ENCODE assay signal across 1 fruit fly cellular context in genomic region chrX:6097578-6097977, dm6.
A peak's percentile ranks its signal among the peaks of the same experiment; 100 is the strongest.
TF ChIP-seq lines count a peak whose summit lies in the region.

No protein-coding gene starts in this region.

TF ChIP-seq in whole organism, embryonic, 481 proteins besides CTCF, POLR2A, EP300 and RAD21 (continued from another document and continues in another):
- TF ChIP-seq pan (optimal IDR thresholded peaks at IDR 0.05; lab: Kevin White, UChicago), result no peak
- TF ChIP-seq pan (GFP tag; optimal IDR thresholded peaks at IDR 0.05 in 1 of 2, IDR thresholded peaks at IDR 0.05 in 1 of 2), result peak in 1 of 2 experiments; percentile 95
- TF ChIP-seq p53 (GFP tag; optimal IDR thresholded peaks at IDR 0.05; lab: Kevin White, UChicago), result peak; percentile 24
- TF ChIP-seq oc (tag; optimal IDR thresholded peaks at IDR 0.05; lab: Kevin White, UChicago), result peak; percentile 75
- peak; percentile 2 for TF ChIP-seq Nf-YC (tag; optimal IDR thresholded peaks at IDR 0.05; lab: Kevin White, UChicago)
- TF ChIP-seq CG16813 (GFP tag; IDR thresholded peaks at IDR 0.05; lab: Robert Waterston, UW; ENCODE audit: partially characterized antibody), result 0 out of 3 replicates have a peak, but pooled peaks have one; percentile 14
- peak; percentile 31; the same call in 1 of the 2 replicates for TF ChIP-seq Scr (GFP tag; IDR thresholded peaks at IDR 0.05; lab: Robert Waterston, UW; ENCODE audit: partially characterized antibody)
- TF ChIP-seq tin (GFP tag; optimal IDR thresholded peaks at IDR 0.05; lab: Kevin White, UChicago), result peak; percentile 78
- peak; percentile 18 for TF ChIP-seq schlank (tag; optimal IDR thresholded peaks at IDR 0.05; lab: Kevin White, UChicago)
- peak; percentile 87 for TF ChIP-seq ATbp (GFP tag; optimal IDR thresholded peaks at IDR 0.05; lab: Kevin White, UChicago)
- TF ChIP-seq CG10366 (GFP tag; IDR thresholded peaks at IDR 0.05; lab: Robert Waterston, UW), result peak; percentile 91
- TF ChIP-seq CG7745 (tag; optimal IDR thresholded peaks at IDR 0.05; lab: Kevin White, UChicago), result no peak
- TF ChIP-seq CG11456 (GFP tag; IDR thresholded peaks at IDR 0.05; lab: Robert Waterston, UW), result peak; percentile 87
- peak; percentile 80 for TF ChIP-seq Gug (GFP tag; IDR thresholded peaks at IDR 0.05; lab: Robert Waterston, UW)
- peak; percentile 37 for TF ChIP-seq Vsx1 (GFP tag; optimal IDR thresholded peaks at IDR 0.05; lab: Kevin White, UChicago)
- no peak for TF ChIP-seq nerfin-2 (GFP tag; IDR thresholded peaks at IDR 0.05; lab: Robert Waterston, UW; ENCODE audit: partially characterized antibody)
- TF ChIP-seq CG18476 (GFP tag; optimal IDR thresholded peaks at IDR 0.05; lab: Kevin White, UChicago), result peak; percentile 52
- TF ChIP-seq croc (GFP tag; conservative IDR thresholded peaks at IDR 0.05; lab: Robert Waterston, UW), result peak; percentile 72
- TF ChIP-seq cad (GFP tag; optimal IDR thresholded peaks at IDR 0.05; lab: Kevin White, UChicago), result no peak
- TF ChIP-seq tx (GFP tag; optimal IDR thresholded peaks at IDR 0.05; lab: Kevin White, UChicago), result peak; percentile 63
- TF ChIP-seq hb (GFP tag; IDR thresholded peaks at IDR 0.05; lab: Robert Waterston, UW; ENCODE audit: partially characterized antibody), result no peak
- peak; percentile 71 for TF ChIP-seq CG12391 (tag; optimal IDR thresholded peaks at IDR 0.05; lab: Kevin White, UChicago)
- peak; percentile 33 for TF ChIP-seq Usf (GFP tag; optimal IDR thresholded peaks at IDR 0.05; lab: Kevin White, UChicago)
- TF ChIP-seq ranshi (GFP tag; IDR thresholded peaks at IDR 0.05; lab: Robert Waterston, UW), result peak; percentile 87
- TF ChIP-seq abd-A (tag; optimal IDR thresholded peaks at IDR 0.05; lab: Kevin White, UChicago), result no peak
- TF ChIP-seq Ets97D (GFP tag; optimal IDR thresholded peaks at IDR 0.05; lab: Kevin White, UChicago), result peak; percentile 37
- peak; percentile 40; the same call in 1 of the 2 replicates for TF ChIP-seq crol (GFP tag; IDR thresholded peaks at IDR 0.05; lab: Robert Waterston, UW)
- peak; percentile 61 for TF ChIP-seq Sox100B (GFP tag; optimal IDR thresholded peaks at IDR 0.05; lab: Kevin White, UChicago)
- peak; percentile 77 for TF ChIP-seq CG33213 (GFP tag; optimal IDR thresholded peaks at IDR 0.05; lab: Kevin White, UChicago)
- peak; percentile 53 for TF ChIP-seq HLH54F (GFP tag; optimal IDR thresholded peaks at IDR 0.05; lab: Kevin White, UChicago)
- TF ChIP-seq bab2 (GFP tag; optimal IDR thresholded peaks at IDR 0.05; lab: Kevin White, UChicago), result peak; percentile 74
- TF ChIP-seq crc (GFP tag; optimal IDR thresholded peaks at IDR 0.05; lab: Kevin White, UChicago), result peak; percentile 42
- peak; percentile 63 for TF ChIP-seq Gsc (GFP tag; IDR thresholded peaks at IDR 0.05; lab: Robert Waterston, UW)
- TF ChIP-seq pb (GFP tag; optimal IDR thresholded peaks at IDR 0.05; lab: Kevin White, UChicago), result peak; percentile 82
- no peak for TF ChIP-seq CG6791 (GFP tag; IDR thresholded peaks at IDR 0.05; lab: Robert Waterston, UW; ENCODE audit: partially characterized antibody)
- TF ChIP-seq crp (GFP tag; optimal IDR thresholded peaks at IDR 0.05; lab: Kevin White, UChicago), result peak in 1 of 2 experiments; percentile 30
- TF ChIP-seq sisA (GFP tag; IDR thresholded peaks at IDR 0.05; lab: Robert Waterston, UW), result peak; percentile 85
- peak; percentile 89 for TF ChIP-seq otp (GFP tag; IDR thresholded peaks at IDR 0.05; lab: Robert Waterston, UW)
- peak; percentile 72 for TF ChIP-seq CG17385 (GFP tag; optimal IDR thresholded peaks at IDR 0.05; lab: Kevin White, UChicago)
- no peak for TF ChIP-seq fd102C (GFP tag; optimal IDR thresholded peaks at IDR 0.05; lab: Kevin White, UChicago)
- peak; percentile 83 for TF ChIP-seq CG4424 (GFP tag; optimal IDR thresholded peaks at IDR 0.05; lab: Kevin White, UChicago)
- TF ChIP-seq prd (optimal IDR thresholded peaks at IDR 0.05; lab: Kevin White, UChicago), result no peak
- TF ChIP-seq prd (GFP tag; IDR thresholded peaks at IDR 0.05; lab: Robert Waterston, UW), result peak; percentile 93
- peak; percentile 70 for TF ChIP-seq shn (GFP tag; optimal IDR thresholded peaks at IDR 0.05; lab: Kevin White, UChicago)
- peak; percentile 89 for TF ChIP-seq zfh1 (GFP tag; IDR thresholded peaks at IDR 0.05; lab: Robert Waterston, UW)
- no peak for TF ChIP-seq CG17568 (GFP tag; optimal IDR thresholded peaks at IDR 0.05; lab: Kevin White, UChicago)
- TF ChIP-seq gro (GFP tag; optimal IDR thresholded peaks at IDR 0.05; lab: Kevin White, UChicago), result peak; percentile 73
- peak; percentile 83; the same call in 2 of the 3 replicates for TF ChIP-seq gce (GFP tag; IDR thresholded peaks at IDR 0.05; lab: Robert Waterston, UW)
- no peak for TF ChIP-seq Hr39 (optimal IDR thresholded peaks at IDR 0.05; lab: Kevin White, UChicago)
- peak; percentile 77 for TF ChIP-seq caup (GFP tag; optimal IDR thresholded peaks at IDR 0.05; lab: Kevin White, UChicago; ENCODE audit: severe bottlenecking)
- peak; percentile 71 for TF ChIP-seq CG9727 (GFP tag; optimal IDR thresholded peaks at IDR 0.05; lab: Kevin White, UChicago)
- peak; percentile 56 for TF ChIP-seq CG13775 (GFP tag; optimal IDR thresholded peaks at IDR 0.05; lab: Kevin White, UChicago)
- TF ChIP-seq CG15479 (GFP tag; optimal IDR thresholded peaks at IDR 0.05; lab: Kevin White, UChicago), result no peak
- TF ChIP-seq Fer1 (GFP tag; optimal IDR thresholded peaks at IDR 0.05; lab: Kevin White, UChicago), result peak; percentile 81
- TF ChIP-seq Mes4 (GFP tag; optimal IDR thresholded peaks at IDR 0.05; lab: Kevin White, UChicago), result peak; percentile 70
- peak; percentile 55 for TF ChIP-seq CG16815 (GFP tag; optimal IDR thresholded peaks at IDR 0.05; lab: Kevin White, UChicago)
- TF ChIP-seq B-H2 (GFP tag; optimal IDR thresholded peaks at IDR 0.05; lab: Kevin White, UChicago), result no peak
- peak; percentile 47 for TF ChIP-seq Spps (tag; optimal IDR thresholded peaks at IDR 0.05; lab: Kevin White, UChicago)
- 0 out of 4 replicates have a peak, but pooled peaks have one; percentile 24 for TF ChIP-seq Dll (GFP tag; IDR thresholded peaks at IDR 0.05; lab: Robert Waterston, UW; ENCODE audit: partially characterized antibody)
- peak; percentile 53 for TF ChIP-seq Mad (GFP tag; optimal IDR thresholded peaks at IDR 0.05; lab: Kevin White, UChicago)
- peak in 1 of 3 experiments; percentile 31 for TF ChIP-seq lola (GFP tag; optimal IDR thresholded peaks at IDR 0.05; lab: Kevin White, UChicago)
- TF ChIP-seq NC2β (GFP tag; optimal IDR thresholded peaks at IDR 0.05; lab: Kevin White, UChicago), result peak; percentile 63
- peak; percentile 74 for TF ChIP-seq CG10209 (GFP tag; optimal IDR thresholded peaks at IDR 0.05; lab: Kevin White, UChicago)
- peak; percentile 54 for TF ChIP-seq grn (GFP tag; optimal IDR thresholded peaks at IDR 0.05; lab: Kevin White, UChicago)
- no peak for TF ChIP-seq Tbp (GFP tag; optimal IDR thresholded peaks at IDR 0.05; lab: Kevin White, UChicago)
- no peak for TF ChIP-seq yki (optimal IDR thresholded peaks at IDR 0.05; lab: Kevin White, UChicago)
- TF ChIP-seq CG32767 (GFP tag; IDR thresholded peaks at IDR 0.05; lab: Robert Waterston, UW), result peak; percentile 81
- peak; percentile 54 for TF ChIP-seq gcm (GFP tag; optimal IDR thresholded peaks at IDR 0.05; lab: Kevin White, UChicago)
- peak; percentile 67 for TF ChIP-seq Dip3 (GFP tag; optimal IDR thresholded peaks at IDR 0.05; lab: Kevin White, UChicago)
- TF ChIP-seq Ptx1 (GFP tag; IDR thresholded peaks at IDR 0.05; lab: Robert Waterston, UW), result peak; percentile 92
- peak; percentile 59 for TF ChIP-seq Hr3 (GFP tag; optimal IDR thresholded peaks at IDR 0.05; lab: Kevin White, UChicago)
- TF ChIP-seq Hmx (GFP tag; optimal IDR thresholded peaks at IDR 0.05; lab: Kevin White, UChicago), result peak; percentile 17
- TF ChIP-seq B-H1 (GFP tag; IDR thresholded peaks at IDR 0.05; lab: Robert Waterston, UW), result peak; percentile 87
- peak; percentile 80 to 82 for TF ChIP-seq dpn (GFP tag; optimal IDR thresholded peaks at IDR 0.05; lab: Kevin White, UChicago)
- TF ChIP-seq CG16863 (GFP tag; optimal IDR thresholded peaks at IDR 0.05; lab: Kevin White, UChicago), result peak; percentile 81
- 0 out of 2 replicates have a peak, but pooled peaks have one; percentile 34 for TF ChIP-seq Dref (GFP tag; IDR thresholded peaks at IDR 0.05; lab: Robert Waterston, UW)
- TF ChIP-seq CG4707 (GFP tag; optimal IDR thresholded peaks at IDR 0.05; lab: Kevin White, UChicago), result peak; percentile 15
- no peak for TF ChIP-seq sd (tag; optimal IDR thresholded peaks at IDR 0.05; lab: Kevin White, UChicago)
- TF ChIP-seq CG2116 (GFP tag; optimal IDR thresholded peaks at IDR 0.05; lab: Kevin White, UChicago), result no peak
- peak; percentile 30 for TF ChIP-seq salm (tag; optimal IDR thresholded peaks at IDR 0.05; lab: Kevin White, UChicago)
- peak; percentile 81 for TF ChIP-seq CG17612 (GFP tag; IDR thresholded peaks at IDR 0.05; lab: Robert Waterston, UW)
- no peak for TF ChIP-seq CG4617 (GFP tag; optimal IDR thresholded peaks at IDR 0.05; lab: Kevin White, UChicago; ENCODE audit: borderline replicate concordance)
- TF ChIP-seq pfk (GFP tag; optimal IDR thresholded peaks at IDR 0.05; lab: Kevin White, UChicago), result no peak
- peak; percentile 97 for TF ChIP-seq sens (GFP tag; lab: Kevin White, UChicago)
- TF ChIP-seq lilli (GFP tag; optimal IDR thresholded peaks at IDR 0.05; lab: Kevin White, UChicago), result peak; percentile 88
- TF ChIP-seq CG18764 (GFP tag; optimal IDR thresholded peaks at IDR 0.05; lab: Kevin White, UChicago), result peak; percentile 72
- peak; percentile 21 for TF ChIP-seq CG10147 (GFP tag; optimal IDR thresholded peaks at IDR 0.05; lab: Kevin White, UChicago)
- peak; percentile 59 for TF ChIP-seq CG1529 (GFP tag; optimal IDR thresholded peaks at IDR 0.05; lab: Kevin White, UChicago)
- TF ChIP-seq kah (GFP tag; optimal IDR thresholded peaks at IDR 0.05; lab: Kevin White, UChicago), result peak; percentile 9
- peak; percentile 78 for TF ChIP-seq CG9215 (GFP tag; IDR thresholded peaks at IDR 0.05; lab: Robert Waterston, UW)
- TF ChIP-seq HLH4C (GFP tag; IDR thresholded peaks at IDR 0.05; lab: Robert Waterston, UW; ENCODE audit: partially characterized antibody), result peak; percentile 9; the same call in 1 of the 3 replicates
- peak; percentile 92 for TF ChIP-seq CG11695 (GFP tag; IDR thresholded peaks at IDR 0.05; lab: Robert Waterston, UW)
- no peak for TF ChIP-seq hbn (GFP tag; IDR thresholded peaks at IDR 0.05; lab: Robert Waterston, UW; ENCODE audit: partially characterized antibody)
- peak; percentile 64 for TF ChIP-seq cato (GFP tag; optimal IDR thresholded peaks at IDR 0.05; lab: Kevin White, UChicago; ENCODE audit: borderline replicate concordance)
- TF ChIP-seq ci (GFP tag; IDR thresholded peaks at IDR 0.05; lab: Robert Waterston, UW), result peak; percentile 94
- TF ChIP-seq Dfd (GFP tag; optimal IDR thresholded peaks at IDR 0.05; lab: Kevin White, UChicago), result no peak
- TF ChIP-seq CG42726 (GFP tag; IDR thresholded peaks at IDR 0.05; lab: Robert Waterston, UW; ENCODE audit: partially characterized antibody), result no peak
- peak; percentile 61 for TF ChIP-seq CG30431 (GFP tag; optimal IDR thresholded peaks at IDR 0.05; lab: Kevin White, UChicago)
- no peak for TF ChIP-seq CG30020 (tag; optimal IDR thresholded peaks at IDR 0.05; lab: Kevin White, UChicago)
- TF ChIP-seq lmd (GFP tag; IDR thresholded peaks at IDR 0.05; lab: Robert Waterston, UW), result peak; percentile 88
- no peak for TF ChIP-seq CG1832 (GFP tag; optimal IDR thresholded peaks at IDR 0.05; lab: Kevin White, UChicago)
- TF ChIP-seq Med (GFP tag; lab: Kevin White, UChicago), result peak; percentile 97
- peak; percentile 67 for TF ChIP-seq NFAT (GFP tag; IDR thresholded peaks at IDR 0.05; lab: Robert Waterston, UW)
- peak; percentile 29 for TF ChIP-seq sug (tag; optimal IDR thresholded peaks at IDR 0.05; lab: Kevin White, UChicago)
- peak; percentile 40 for TF ChIP-seq CG7987 (GFP tag; optimal IDR thresholded peaks at IDR 0.05; lab: Kevin White, UChicago)
- TF ChIP-seq CG6765 (GFP tag; optimal IDR thresholded peaks at IDR 0.05; lab: Kevin White, UChicago), result peak; percentile 3
- TF ChIP-seq Atf3 (GFP tag; optimal IDR thresholded peaks at IDR 0.05; lab: Kevin White, UChicago), result peak; percentile 50
- no peak for TF ChIP-seq lov (optimal IDR thresholded peaks at IDR 0.05; lab: Kevin White, UChicago)
- TF ChIP-seq lov (GFP tag; IDR thresholded peaks at IDR 0.05; lab: Robert Waterston, UW), result peak; percentile 85; the same call in 2 of the 3 replicates
- TF ChIP-seq CG11560 (tag; IDR thresholded peaks at IDR 0.05; lab: Robert Waterston, UW), result peak; percentile 67; the same call in 2 of the 3 replicates
- peak; percentile 84 for TF ChIP-seq bcd (GFP tag; optimal IDR thresholded peaks at IDR 0.05; lab: Kevin White, UChicago)
- TF ChIP-seq CG7839 (tag; optimal IDR thresholded peaks at IDR 0.05; lab: Kevin White, UChicago), result peak; percentile 88
- TF ChIP-seq CG5245 (GFP tag; optimal IDR thresholded peaks at IDR 0.05; lab: Kevin White, UChicago), result peak; percentile 81
- peak; percentile 47 for TF ChIP-seq CG12236 (GFP tag; optimal IDR thresholded peaks at IDR 0.05; lab: Kevin White, UChicago)
- TF ChIP-seq CG17829 (tag; optimal IDR thresholded peaks at IDR 0.05; lab: Kevin White, UChicago), result peak; percentile 66
- peak; percentile 81 for TF ChIP-seq CG14050 (GFP tag; IDR thresholded peaks at IDR 0.05; lab: Robert Waterston, UW)
- no peak for TF ChIP-seq eve (GFP tag; optimal IDR thresholded peaks at IDR 0.05; lab: Kevin White, UChicago)
- TF ChIP-seq cwo (GFP tag; optimal IDR thresholded peaks at IDR 0.05; lab: Kevin White, UChicago), result peak; percentile 82
- peak; percentile 92 for TF ChIP-seq Xrp1 (GFP tag; IDR thresholded peaks at IDR 0.05; lab: Robert Waterston, UW)
- TF ChIP-seq bsh (GFP tag; optimal IDR thresholded peaks at IDR 0.05; lab: Kevin White, UChicago), result peak in 1 of 2 experiments; percentile 86
- peak; percentile 78; the same call in 1 of the 2 replicates for TF ChIP-seq al (GFP tag; IDR thresholded peaks at IDR 0.05; lab: Robert Waterston, UW)
- peak; percentile 59 for TF ChIP-seq zfh2 (GFP tag; optimal IDR thresholded peaks at IDR 0.05; lab: Kevin White, UChicago)
- peak; percentile 81 for TF ChIP-seq CG31441 (GFP tag; IDR thresholded peaks at IDR 0.05; lab: Robert Waterston, UW)
- TF ChIP-seq CG3163 (GFP tag; optimal IDR thresholded peaks at IDR 0.05; lab: Kevin White, UChicago), result peak; percentile 30
- peak; percentile 74 for TF ChIP-seq CG7357 (GFP tag; IDR thresholded peaks at IDR 0.05; lab: Robert Waterston, UW)
- TF ChIP-seq Deaf1 (tag; optimal IDR thresholded peaks at IDR 0.05; lab: Kevin White, UChicago), result peak; percentile 44
- peak; percentile 75 for TF ChIP-seq CG18262 (tag; optimal IDR thresholded peaks at IDR 0.05; lab: Kevin White, UChicago)
- TF ChIP-seq CG7786 (GFP tag; optimal IDR thresholded peaks at IDR 0.05; lab: Kevin White, UChicago), result peak; percentile 79
- peak; percentile 82 for TF ChIP-seq CG12071 (GFP tag; optimal IDR thresholded peaks at IDR 0.05; lab: Kevin White, UChicago)
